Fruit fly (Drosophila melanogaster): Measurements from ENCODE around the gene Vps45.
A peak's percentile ranks its signal among the peaks of the same experiment; 100 is the strongest.

The Vps45 gene

dm6 chr3R:9559413-9560014 lies 4.2 kb upstream of the Vps45 start, which contains the start of the genes AP-1mu and MBD-like (continued):
- no peak for TF ChIP-seq CG3163 (GFP tag; optimal IDR thresholded peaks at IDR 0.05)
- peak; percentile 61; the same call in 1 of the 2 replicates for TF ChIP-seq CG6272 (GFP tag; IDR thresholded peaks at IDR 0.05)
- 0 out of 2 replicates have a peak, but pooled peaks have one; percentile 34 for TF ChIP-seq chm (GFP tag; IDR thresholded peaks at IDR 0.05)
- peak; percentile 58 for TF ChIP-seq CG15601 (tag; optimal IDR thresholded peaks at IDR 0.05)
- peak; percentile 16 for TF ChIP-seq da (GFP tag; optimal IDR thresholded peaks at IDR 0.05)
- TF ChIP-seq C15 (GFP tag; IDR thresholded peaks at IDR 0.05) = no peak
- no peak for TF ChIP-seq CG14050 (GFP tag; IDR thresholded peaks at IDR 0.05)
- no peak for TF ChIP-seq dimm (GFP tag; IDR thresholded peaks at IDR 0.05)
- TF ChIP-seq sqz (GFP tag; optimal IDR thresholded peaks at IDR 0.05) = no peak
- TF ChIP-seq CG13894 (tag; optimal IDR thresholded peaks at IDR 0.05) = peak; percentile 11
- no peak for TF ChIP-seq ftz-f1 (GFP tag; optimal IDR thresholded peaks at IDR 0.05)
- TF ChIP-seq Sox102F (GFP tag; optimal IDR thresholded peaks at IDR 0.05) = no peak
- peak; percentile 59; the same call in 1 of the 3 replicates for TF ChIP-seq CG34422 (GFP tag; IDR thresholded peaks at IDR 0.05)
- TF ChIP-seq CG11723 (GFP tag; optimal IDR thresholded peaks at IDR 0.05) = peak; percentile 15
- no peak for TF ChIP-seq gsb (GFP tag; IDR thresholded peaks at IDR 0.05)
- TF ChIP-seq CG32532 (GFP tag; IDR thresholded peaks at IDR 0.05) = peak; percentile 62
- TF ChIP-seq lbe (GFP tag; optimal IDR thresholded peaks at IDR 0.05) = peak; percentile 60
- no peak for TF ChIP-seq CG11504 (tag; optimal IDR thresholded peaks at IDR 0.05)
- no peak for TF ChIP-seq org-1 (GFP tag; optimal IDR thresholded peaks at IDR 0.05)
- peak; percentile 58 for TF ChIP-seq CG8290 (GFP tag; optimal IDR thresholded peaks at IDR 0.05)
- TF ChIP-seq CG8290 (tag; optimal IDR thresholded peaks at IDR 0.05) = no peak
- no peak for TF ChIP-seq sens-2 (GFP tag; IDR thresholded peaks at IDR 0.05)
- TF ChIP-seq fd64A (GFP tag; optimal IDR thresholded peaks at IDR 0.05) = no peak
- peak; percentile 75 for TF ChIP-seq vvl (GFP tag; IDR thresholded peaks at IDR 0.05)
- peak; percentile 68 for TF ChIP-seq Dip3 (GFP tag; optimal IDR thresholded peaks at IDR 0.05)
- TF ChIP-seq luna (GFP tag; optimal IDR thresholded peaks at IDR 0.05) = peak; percentile 57
- TF ChIP-seq CG13123 (GFP tag; optimal IDR thresholded peaks at IDR 0.05) = peak; percentile 64
- no peak for TF ChIP-seq CG11560 (tag; IDR thresholded peaks at IDR 0.05)
- no peak for TF ChIP-seq Hr39 (optimal IDR thresholded peaks at IDR 0.05)
- peak; percentile 70 for TF ChIP-seq CG4424 (GFP tag; optimal IDR thresholded peaks at IDR 0.05)
- TF ChIP-seq CG6683 (GFP tag; optimal IDR thresholded peaks at IDR 0.05) = no peak
- no peak for TF ChIP-seq prd (optimal IDR thresholded peaks at IDR 0.05)
- TF ChIP-seq prd (GFP tag; IDR thresholded peaks at IDR 0.05) = peak; percentile 77
- peak; percentile 62 for TF ChIP-seq CG9437 (GFP tag; optimal IDR thresholded peaks at IDR 0.05)
- peak; percentile 35 for TF ChIP-seq CG8359 (GFP tag; optimal IDR thresholded peaks at IDR 0.05; ENCODE audit: borderline replicate concordance)
- peak; percentile 18 for TF ChIP-seq Nf-YB (GFP tag; optimal IDR thresholded peaks at IDR 0.05)
- peak; percentile 72 for TF ChIP-seq CG9727 (GFP tag; optimal IDR thresholded peaks at IDR 0.05)
- peak; percentile 45 for TF ChIP-seq HHEX (GFP tag; optimal IDR thresholded peaks at IDR 0.05)
- TF ChIP-seq CG11093 (GFP tag; IDR thresholded peaks at IDR 0.05) = peak; percentile 44; the same call in 1 of the 3 replicates
- no peak for TF ChIP-seq Doc2 (GFP tag; IDR thresholded peaks at IDR 0.05)
- TF ChIP-seq ATbp (GFP tag; optimal IDR thresholded peaks at IDR 0.05) = no peak
- TF ChIP-seq oc (tag; optimal IDR thresholded peaks at IDR 0.05) = no peak
- peak; percentile 25; the same call in 1 of the 3 replicates for TF ChIP-seq croc (GFP tag; conservative IDR thresholded peaks at IDR 0.05)
- no peak for TF ChIP-seq HmgD (GFP tag; optimal IDR thresholded peaks at IDR 0.05)
- TF ChIP-seq Tbp (GFP tag; optimal IDR thresholded peaks at IDR 0.05) = no peak
- peak; percentile 64 for TF ChIP-seq Bdp1 (GFP tag; optimal IDR thresholded peaks at IDR 0.05)
- peak; percentile 64 for TF ChIP-seq BEAF-32 (GFP tag; optimal IDR thresholded peaks at IDR 0.05)
- TF ChIP-seq cato (GFP tag; optimal IDR thresholded peaks at IDR 0.05; ENCODE audit: borderline replicate concordance) = peak; percentile 27
- TF ChIP-seq CG12769 (tag; optimal IDR thresholded peaks at IDR 0.05) = no peak
- no peak for TF ChIP-seq z (GFP tag; IDR thresholded peaks at IDR 0.05)
- TF ChIP-seq Fer3 (tag; optimal IDR thresholded peaks at IDR 0.05) = peak; percentile 53

Data from whole organism, embryonic.